Worm (Caenorhabditis elegans): Measurements from ENCODE around the gene T26C5.5.

DNA sequence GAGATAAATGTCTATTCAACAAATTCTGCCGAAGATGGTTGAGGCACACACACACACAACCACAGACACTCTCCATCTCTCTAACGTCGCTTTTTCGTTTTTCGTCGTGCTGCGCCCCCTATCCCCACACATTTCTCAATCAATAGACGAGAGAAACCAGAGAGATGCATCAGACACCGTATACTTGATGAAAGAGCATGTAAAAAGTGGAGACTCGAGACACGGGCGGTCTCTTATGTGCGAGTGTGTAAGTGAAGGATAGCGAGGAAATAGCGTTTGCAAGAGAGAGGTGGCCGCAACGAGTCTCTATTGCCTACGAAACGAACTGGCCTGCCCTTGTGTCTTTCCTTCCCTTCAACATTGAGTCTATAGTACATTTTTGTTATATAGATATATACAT, 36.2 kb upstream of the T26C5.5 start:
- TF ChIP-seq snpc-4 (tag; optimal IDR thresholded peaks at IDR 0.05) (no peak), nhr-12 (tag; optimal IDR thresholded peaks at IDR 0.05) (no peak), lin-13 (tag; optimal IDR thresholded peaks at IDR 0.05) (peak; percentile 21), mab-5 (tag; optimal IDR thresholded peaks at IDR 0.05) (no peak), elt-3 (tag; optimal IDR thresholded peaks at IDR 0.05) (peak; percentile 2), unc-39 (tag; optimal IDR thresholded peaks at IDR 0.05) (no peak), hlh-1 (tag; optimal IDR thresholded peaks at IDR 0.05) (peak; percentile 78), unc-62 (GFP tag; optimal IDR thresholded peaks at IDR 0.05) (peak; percentile 77), pha-4 (tag; optimal IDR thresholded peaks at IDR 0.05) (peak; percentile 91), nhr-28 (tag; optimal IDR thresholded peaks at IDR 0.05) (no peak), drap-1 (GFP tag; optimal IDR thresholded peaks at IDR 0.05) (peak; percentile 65), ham-2 (GFP tag; optimal IDR thresholded peaks at IDR 0.05) (peak; percentile 58)
